Worm (Caenorhabditis elegans): ENCODE data around the gene C35D10.17.

ce11 chrIII:4859039-4859438 is 7.8 kb upstream of the C35D10.17 start, which contains the start of gene C35D10.6:
- TF ChIP-seq ceh-34 (tag; optimal IDR thresholded peaks at IDR 0.05) (no peak), ceh-24 (tag; optimal IDR thresholded peaks at IDR 0.05) (no peak), ama-1 (optimal IDR thresholded peaks at IDR 0.05) (no peak), eyg-1 (tag; optimal IDR thresholded peaks at IDR 0.05) (no peak), K09A11.1 (tag; optimal IDR thresholded peaks at IDR 0.05; ENCODE audit: insufficient read depth) (no peak), pha-4 (tag; optimal IDR thresholded peaks at IDR 0.05) (no peak), nhr-11 (tag; optimal IDR thresholded peaks at IDR 0.05) (no peak)
